Fruit fly (Drosophila melanogaster): ENCODE results near the gene Gel.

- TF ChIP-seq CG10348 (GFP tag; IDR thresholded peaks at IDR 0.05): no peak
- TF ChIP-seq Pif1A (GFP tag; optimal IDR thresholded peaks at IDR 0.05): no peak
- TF ChIP-seq EcR (GFP tag; optimal IDR thresholded peaks at IDR 0.05): no peak
- no peak for TF ChIP-seq CG13204 (GFP tag; optimal IDR thresholded peaks at IDR 0.05)
- TF ChIP-seq Snoo (tag; optimal IDR thresholded peaks at IDR 0.05): no peak
- TF ChIP-seq CG14655 (GFP tag; optimal IDR thresholded peaks at IDR 0.05): no peak
- TF ChIP-seq CG8159 (tag; optimal IDR thresholded peaks at IDR 0.05): no peak
- no peak for TF ChIP-seq rn (GFP tag; IDR thresholded peaks at IDR 0.05)
- TF ChIP-seq Pif1B (GFP tag; optimal IDR thresholded peaks at IDR 0.05): no peak
- no peak for TF ChIP-seq CG8301 (tag; optimal IDR thresholded peaks at IDR 0.05)
These were observed 33.3 kb downstream of the Gel start for dm6 chr3R:4268339-4268738.

All from whole organism, pupa.